Worm (Caenorhabditis elegans) whole organism, L2 larva: ENCODE data around the gene stc-1.

Experiments used
- C34F6.9 ChIP-seq: fragments of 150-350 bp; optimal IDR thresholded peaks from 2 replicates; lab custom pipeline; 2014; ENCODE audit warnings: missing biosample characterization, missing genetic modification characterization
- F13H6.1 ChIP-seq: sonication (generic microtip); optimal IDR thresholded peaks from 2 replicates; lab custom pipeline; 2016; ENCODE audit warnings: missing genetic modification characterization, missing compliant biosample characterization
- R02D3.7 ChIP-seq: fragments of 150-350 bp; optimal IDR thresholded peaks from 2 replicates; lab custom pipeline; 2014; ENCODE audit warnings: missing biosample characterization, missing genetic modification characterization
- ZK546.5 ChIP-seq: sonication (generic microtip); optimal IDR thresholded peaks from 2 replicates; lab custom pipeline; 2017; ENCODE audit warnings: missing biosample characterization, missing genetic modification characterization
- ceh-82 ChIP-seq: fragments of 150-350 bp; optimal IDR thresholded peaks from 2 replicates; lab custom pipeline; 2014; ENCODE audit warnings: missing biosample characterization, missing genetic modification characterization
- crh-2 ChIP-seq: sonication (generic microtip); optimal IDR thresholded peaks from 2 replicates; lab custom pipeline; 2017; ENCODE audit warnings: missing biosample characterization, missing genetic modification characterization
- dmd-4 ChIP-seq: sonication (generic microtip); optimal IDR thresholded peaks from 2 replicates; lab custom pipeline; 2017; ENCODE audit warnings: missing biosample characterization, missing genetic modification characterization
- egl-27 ChIP-seq: sonication (generic microtip); optimal IDR thresholded peaks from 3 replicates; lab custom pipeline; 2017; ENCODE audit warnings: missing biosample characterization, missing genetic modification reagents, missing genetic modification characterization
- elt-1 ChIP-seq: fragments of 150-350 bp; optimal IDR thresholded peaks from 2 replicates; lab custom pipeline; 2014; ENCODE audit warnings: missing biosample characterization, missing genetic modification characterization
- elt-3 ChIP-seq: sonication (generic microtip); optimal IDR thresholded peaks from 2 replicates; lab custom pipeline; 2017; ENCODE audit warnings: missing biosample characterization, missing genetic modification characterization
- gmeb-1 ChIP-seq: fragments of 150-350 bp; optimal IDR thresholded peaks from 2 replicates; lab custom pipeline; 2014; ENCODE audit warnings: missing biosample characterization, missing genetic modification characterization
- lin-11 ChIP-seq: fragments of 150-350 bp; sonication (generic microtip); optimal IDR thresholded peaks from 2 replicates; lab custom pipeline; 2014; ENCODE audit warnings: missing biosample characterization, missing genetic modification characterization, inconsistent platforms, mixed read lengths
- lin-13 ChIP-seq: fragments of 150-350 bp; optimal IDR thresholded peaks from 2 replicates; lab custom pipeline; 2014; ENCODE audit warnings: missing biosample characterization, missing genetic modification reagents, missing genetic modification characterization
- lin-39 ChIP-seq: fragments of 150-350 bp; optimal IDR thresholded peaks from 2 replicates; lab custom pipeline; 2014; ENCODE audit warnings: missing biosample characterization, missing genetic modification reagents, missing genetic modification characterization
- lsy-2 ChIP-seq, 2 experiments: fragments of 150-350 bp in 1 of 2; sonication (generic microtip) in 1 of 2; optimal IDR thresholded peaks; 2 replicates each; lab custom pipeline; 2014 to 2017; ENCODE audit warnings: missing biosample characterization in 2 of 2, missing genetic modification characterization in 2 of 2
- nhr-10 ChIP-seq: sonication (generic microtip); optimal IDR thresholded peaks from 2 replicates; lab custom pipeline; 2017; ENCODE audit warnings: missing biosample characterization, missing genetic modification characterization
- nhr-11 ChIP-seq: fragments of 150-350 bp; optimal IDR thresholded peaks from 2 replicates; lab custom pipeline; 2014; ENCODE audit warnings: missing biosample characterization, missing genetic modification characterization
- nhr-12 ChIP-seq: fragments of 150-350 bp; optimal IDR thresholded peaks from 2 replicates; lab custom pipeline; 2014; ENCODE audit warnings: missing biosample characterization, missing genetic modification characterization
- nhr-129 ChIP-seq: fragments of 150-350 bp; optimal IDR thresholded peaks from 2 replicates; lab custom pipeline; 2014; ENCODE audit warnings: missing biosample characterization, missing genetic modification characterization
- nhr-21 ChIP-seq: fragments of 150-350 bp; optimal IDR thresholded peaks from 2 replicates; lab custom pipeline; 2014; ENCODE audit warnings: missing biosample characterization, missing genetic modification characterization
- nhr-237 ChIP-seq: fragments of 150-350 bp; optimal IDR thresholded peaks from 2 replicates; lab custom pipeline; 2014; ENCODE audit warnings: missing biosample characterization, missing genetic modification characterization
- nhr-25 ChIP-seq: fragments of 150-350 bp; sonication (generic microtip); optimal IDR thresholded peaks from 3 replicates; lab custom pipeline; 2014; ENCODE audit warnings: missing biosample characterization, missing genetic modification characterization
- nhr-6 ChIP-seq: fragments of 150-350 bp; optimal IDR thresholded peaks from 2 replicates; lab custom pipeline; 2014; ENCODE audit warnings: missing biosample characterization, missing genetic modification characterization
- nhr-77 ChIP-seq: fragments of 150-350 bp; optimal IDR thresholded peaks from 2 replicates; lab custom pipeline; 2014; ENCODE audit warnings: missing biosample characterization, missing genetic modification characterization
- peb-1 ChIP-seq: fragments of 150-350 bp; optimal IDR thresholded peaks from 2 replicates; lab custom pipeline; 2014; ENCODE audit warnings: missing biosample characterization, missing genetic modification characterization
- sem-4 ChIP-seq: fragments of 150-350 bp; optimal IDR thresholded peaks from 2 replicates; lab custom pipeline; 2014; ENCODE audit warnings: missing biosample characterization, missing genetic modification reagents, missing genetic modification characterization
- skn-1 ChIP-seq: sonication (generic microtip); optimal IDR thresholded peaks from 2 replicates; lab custom pipeline; 2017; ENCODE audit warnings: missing biosample characterization, missing genetic modification characterization
- sma-3 ChIP-seq: sonication (generic microtip); optimal IDR thresholded peaks from 2 replicates; lab custom pipeline; 2016; ENCODE audit warnings: missing genetic modification reagents, missing genetic modification characterization, missing compliant biosample characterization
- snpc-4 ChIP-seq: fragments of 150-350 bp; optimal IDR thresholded peaks from 2 replicates; lab custom pipeline; 2014; ENCODE audit warnings: missing biosample characterization, missing genetic modification characterization
- unc-39 ChIP-seq: fragments of 150-350 bp; optimal IDR thresholded peaks from 2 replicates; lab custom pipeline; 2014; ENCODE audit warnings: missing biosample characterization, missing genetic modification characterization
- unc-55 ChIP-seq: fragments of 150-350 bp; sonication (generic microtip); optimal IDR thresholded peaks from 3 replicates; lab custom pipeline; 2014; ENCODE audit warnings: missing biosample characterization, missing genetic modification reagents, missing genetic modification characterization
- unc-62 ChIP-seq: fragments of 150-350 bp; optimal IDR thresholded peaks from 2 replicates; lab custom pipeline; 2014; ENCODE audit warnings: missing biosample characterization, missing genetic modification reagents, missing genetic modification characterization
- zag-1 ChIP-seq: fragments of 150-350 bp; optimal IDR thresholded peaks from 2 replicates; lab custom pipeline; 2014; ENCODE audit warnings: missing biosample characterization, missing genetic modification characterization
- ztf-1 ChIP-seq: fragments of 200-800 bp; sonication (Bioruptor generic); conservative IDR thresholded peaks from 2 replicates; pipeline ENCODE4 v1.3.6; 2022; ENCODE audit warnings: missing genetic modification characterization, missing compliant biosample characterization
- ztf-11 ChIP-seq: sonication (generic microtip); optimal IDR thresholded peaks from 2 replicates; lab custom pipeline; 2017; ENCODE audit warnings: missing biosample characterization, missing genetic modification characterization
- ztf-4 ChIP-seq: fragments of 150-350 bp; optimal IDR thresholded peaks from 2 replicates; lab custom pipeline; 2014; ENCODE audit warnings: missing biosample characterization, missing genetic modification characterization

Gene stc-1

ce11 chrII:8581700-8582099 is 15.8 kb upstream of the stc-1 start, which contains the start of gene arl-1:
arl-1 (plus strand) TSS chrII:8582000.
- TF ChIP-seq nhr-11 (tag; lab: Kevin White, UChicago) (no peak), ceh-82 (tag; lab: Kevin White, UChicago) (no peak), lin-11 (no peak), snpc-4 (no peak), nhr-237 (no peak), egl-27 (tag; lab: Kevin White, UChicago) (no peak), unc-39 (no peak), lsy-2 (tag; optimal IDR thresholded peaks at IDR 0.05; lab: Kevin White, UChicago) (no peak), nhr-21 (tag; lab: Kevin White, UChicago) (no peak), zag-1 (tag; lab: Kevin White, UChicago) (no peak), nhr-25 (no peak), ztf-1 (no peak), unc-62 (GFP tag; lab: Kevin White, UChicago) (no peak), lin-13 (no peak), dmd-4 (no peak), sem-4 (tag; lab: Kevin White, UChicago) (no peak), nhr-6 (tag; lab: Kevin White, UChicago) (no peak), nhr-129 (tag; lab: Kevin White, UChicago) (no peak), gmeb-1 (tag; lab: Kevin White, UChicago) (no peak), peb-1 (no peak)
- TF ChIP-seq, all 48 proteins: peak for 0

ce11 chrII:8577509-8578099 is 11.7 kb upstream of the stc-1 start, which contains the start of gene F54C9.9:
F54C9.9 (plus strand) TSS chrII:8578049.
- TF ChIP-seq unc-62 (GFP tag; lab: Kevin White, UChicago) = no peak
- peak; percentile 42 for TF ChIP-seq crh-2 (tag; lab: Kevin White, UChicago)
- peak; percentile 64 for TF ChIP-seq gmeb-1 (tag; lab: Kevin White, UChicago)
- TF ChIP-seq nhr-77 = no peak
- TF ChIP-seq lsy-2 (tag; optimal IDR thresholded peaks at IDR 0.05; lab: Kevin White, UChicago) = peak in 1 of 2 experiments; percentile 60
- peak; percentile 45 for TF ChIP-seq unc-55 (GFP tag; lab: Kevin White, UChicago)
- peak; percentile 79 for TF ChIP-seq nhr-25
- TF ChIP-seq C34F6.9 (tag; lab: Kevin White, UChicago) = peak; percentile 66
- TF ChIP-seq, all 48 proteins: peak for 6

ce11 chrII:8575184-8575583 is 9.2 kb upstream of the stc-1 start, which contains the start of gene puf-5:
puf-5 (plus strand) TSS chrII:8575541.
- no peak for TF ChIP-seq ztf-11 (tag; lab: Kevin White, UChicago)
- TF ChIP-seq R02D3.7 (tag; lab: Kevin White, UChicago) = no peak
- TF ChIP-seq lin-39 (tag; lab: Kevin White, UChicago) = no peak
- no peak for TF ChIP-seq sem-4 (tag; lab: Kevin White, UChicago)
- no peak for TF ChIP-seq nhr-11 (tag; lab: Kevin White, UChicago)
- no peak for TF ChIP-seq gmeb-1 (tag; lab: Kevin White, UChicago)
- no peak for TF ChIP-seq elt-1 (tag; lab: Kevin White, UChicago)
- no peak for TF ChIP-seq nhr-6 (tag; lab: Kevin White, UChicago)
- TF ChIP-seq ztf-4 (tag; lab: Kevin White, UChicago) = no peak
- TF ChIP-seq nhr-10 (tag; lab: Kevin White, UChicago) = no peak
- no peak for TF ChIP-seq C34F6.9 (tag; lab: Kevin White, UChicago)
- no peak for TF ChIP-seq F13H6.1
- TF ChIP-seq nhr-25 = no peak
- no peak for TF ChIP-seq nhr-12 (tag; lab: Kevin White, UChicago)
- TF ChIP-seq ztf-1 = no peak
- TF ChIP-seq ZK546.5 (tag; lab: Kevin White, UChicago) = no peak
- no peak for TF ChIP-seq elt-3
- TF ChIP-seq lsy-2 (tag; optimal IDR thresholded peaks at IDR 0.05; lab: Kevin White, UChicago) = no peak

ce11 chrII:8573044-8573443 is 7.1 kb upstream of the stc-1 start, which contains the start of gene F54C9.7:
F54C9.7 (plus strand) TSS chrII:8573344.
- TF ChIP-seq ZK546.5 (tag; lab: Kevin White, UChicago) (no peak), unc-55 (GFP tag; lab: Kevin White, UChicago) (peak; percentile 26), nhr-77 (no peak), sma-3 (GFP tag; lab: Kevin White, UChicago) (no peak), nhr-237 (no peak), elt-1 (tag; lab: Kevin White, UChicago) (no peak), skn-1 (no peak)
